Worm (Caenorhabditis elegans) whole organism, L3 larva: ENCODE measurements around the gene C06H5.8.
A peak's percentile ranks its signal among the peaks of the same experiment; 100 is the strongest.
"Not testable (repeated sequence)": the region's sequence is repeated elsewhere in the genome, so short reads cannot be mapped to it uniquely, and the experiment has no call there.

Experiments
- R02D3.7 ChIP-seq: fragments of 150-350 bp; optimal IDR thresholded peaks from 2 replicates; lab custom pipeline; 2014; ENCODE audit warnings: missing biosample characterization, missing genetic modification characterization
- aly-2 ChIP-seq: fragments of 150-350 bp; optimal IDR thresholded peaks from 2 replicates; lab custom pipeline; 2014; ENCODE audit warnings: missing biosample characterization, missing genetic modification characterization
- ama-1 ChIP-seq: fragments of 150-350 bp; optimal IDR thresholded peaks from 2 replicates; lab custom pipeline; 2018
- ceh-28 ChIP-seq: fragments of 150-350 bp; optimal IDR thresholded peaks from 2 replicates; lab custom pipeline; 2014; ENCODE audit warnings: missing biosample characterization, missing genetic modification reagents, missing genetic modification characterization
- ceh-9 ChIP-seq: sonication (generic microtip); optimal IDR thresholded peaks from 2 replicates; lab custom pipeline; 2018; ENCODE audit warnings: missing biosample characterization, missing genetic modification characterization
- daf-12 ChIP-seq: fragments of 150-350 bp; optimal IDR thresholded peaks from 2 replicates; lab custom pipeline; 2014; ENCODE audit warnings: missing biosample characterization, missing genetic modification reagents, missing genetic modification characterization
- egl-5 ChIP-seq: fragments of 150-350 bp; optimal IDR thresholded peaks from 2 replicates; lab custom pipeline; 2017; ENCODE audit warnings: missing biosample characterization, missing genetic modification reagents, missing genetic modification characterization, inconsistent platforms
- elt-1 ChIP-seq: fragments of 150-350 bp; optimal IDR thresholded peaks from 2 replicates; lab custom pipeline; 2014; ENCODE audit warnings: missing biosample characterization, missing genetic modification characterization
- elt-2 ChIP-seq: sonication (generic microtip); optimal IDR thresholded peaks from 2 replicates; lab custom pipeline; 2016; ENCODE audit warnings: missing genetic modification reagents, mild to moderate bottlenecking, missing genetic modification characterization, missing compliant biosample characterization
- elt-3 ChIP-seq, 3 experiments: fragments of 150-350 bp in 1 of 3; sonication (generic microtip) in 2 of 3; optimal IDR thresholded peaks; 2 replicates in 2 of 3; 4 replicates in 1 of 3; lab custom pipeline; 2014 to 2017; ENCODE audit warnings: missing biosample characterization in 3 of 3, missing genetic modification characterization in 3 of 3
- eor-1 ChIP-seq, 2 experiments: fragments of 150-350 bp; optimal IDR thresholded peaks; 2 replicates each; lab custom pipeline; 2014 to 2018; ENCODE audit warnings: missing biosample characterization in 2 of 2, missing genetic modification characterization in 2 of 2
- fkh-10 ChIP-seq: sonication (generic microtip); optimal IDR thresholded peaks from 2 replicates; lab custom pipeline; 2017; ENCODE audit warnings: missing biosample characterization, missing genetic modification reagents, missing genetic modification characterization
- fkh-2 ChIP-seq: fragments of 150-350 bp; optimal IDR thresholded peaks from 2 replicates; lab custom pipeline; 2014; ENCODE audit warnings: missing biosample characterization, missing genetic modification reagents, missing genetic modification characterization
- fos-1 ChIP-seq: fragments of 150-350 bp; optimal IDR thresholded peaks from 2 replicates; lab custom pipeline; 2014; ENCODE audit warnings: missing biosample characterization, missing genetic modification characterization
- hmg-11 ChIP-seq: sonication (generic microtip); optimal IDR thresholded peaks from 2 replicates; lab custom pipeline; 2016; ENCODE audit warnings: missing genetic modification characterization, missing compliant biosample characterization
- jun-1 ChIP-seq: fragments of 150-350 bp; optimal IDR thresholded peaks from 2 replicates; lab custom pipeline; 2014; ENCODE audit warnings: missing biosample characterization, missing genetic modification reagents, missing genetic modification characterization
- lin-15B ChIP-seq: fragments of 150-350 bp; optimal IDR thresholded peaks from 2 replicates; lab custom pipeline; 2014; ENCODE audit warnings: missing biosample characterization, missing genetic modification characterization
- lin-39 ChIP-seq: fragments of 150-350 bp; optimal IDR thresholded peaks from 2 replicates; lab custom pipeline; 2018; ENCODE audit warnings: missing biosample characterization, missing genetic modification reagents, missing genetic modification characterization
- lsy-12 ChIP-seq: sonication (generic microtip); optimal IDR thresholded peaks from 2 replicates; lab custom pipeline; 2016; ENCODE audit warnings: mild to moderate bottlenecking, missing genetic modification characterization, missing compliant biosample characterization
- mdl-1 ChIP-seq: fragments of 150-350 bp; optimal IDR thresholded peaks from 2 replicates; lab custom pipeline; 2014; ENCODE audit warnings: missing biosample characterization, missing genetic modification characterization
- mml-1 ChIP-seq: fragments of 150-350 bp; sonication (generic microtip); optimal IDR thresholded peaks from 3 replicates; lab custom pipeline; 2014; ENCODE audit warnings: missing biosample characterization, missing genetic modification characterization
- nfya-1 ChIP-seq: sonication (generic microtip); optimal IDR thresholded peaks from 2 replicates; lab custom pipeline; 2017; ENCODE audit warnings: missing genetic modification characterization, mild to moderate bottlenecking, missing compliant biosample characterization, antibody characterized with exemption, moderate library complexity; ENCODE audit not compliant: insufficient read depth
- nhr-11 ChIP-seq: fragments of 150-350 bp; optimal IDR thresholded peaks from 2 replicates; lab custom pipeline; 2014; ENCODE audit warnings: missing biosample characterization, missing genetic modification characterization
- nhr-23 ChIP-seq: fragments of 150-350 bp; optimal IDR thresholded peaks from 2 replicates; lab custom pipeline; 2014; ENCODE audit warnings: missing biosample characterization, missing genetic modification reagents, missing genetic modification characterization
- nhr-25 ChIP-seq: sonication (generic microtip); optimal IDR thresholded peaks from 2 replicates; lab custom pipeline; 2017; ENCODE audit warnings: missing biosample characterization, missing genetic modification characterization
- nhr-28 ChIP-seq: fragments of 150-350 bp; optimal IDR thresholded peaks from 2 replicates; lab custom pipeline; 2014; ENCODE audit warnings: missing biosample characterization, missing genetic modification characterization
- nhr-43 ChIP-seq: sonication (generic microtip); optimal IDR thresholded peaks from 2 replicates; lab custom pipeline; 2016; ENCODE audit warnings: mild to moderate bottlenecking, missing genetic modification characterization, missing compliant biosample characterization; ENCODE audit not compliant: poor library complexity, severe bottlenecking
- nhr-67 ChIP-seq: fragments of 150-350 bp; optimal IDR thresholded peaks from 2 replicates; lab custom pipeline; 2014; ENCODE audit warnings: missing biosample characterization, missing genetic modification characterization
- nhr-76 ChIP-seq: fragments of 150-350 bp; sonication (generic microtip); optimal IDR thresholded peaks from 5 replicates; lab custom pipeline; 2014; ENCODE audit warnings: missing biosample characterization, missing genetic modification characterization
- nhr-77 ChIP-seq: fragments of 150-350 bp; optimal IDR thresholded peaks from 2 replicates; lab custom pipeline; 2014; ENCODE audit warnings: missing biosample characterization, missing genetic modification characterization
- pha-4 ChIP-seq: fragments of 150-350 bp; optimal IDR thresholded peaks from 2 replicates; lab custom pipeline; 2014; ENCODE audit warnings: missing biosample characterization, missing genetic modification reagents, missing genetic modification characterization
- pqm-1 ChIP-seq: fragments of 150-350 bp; optimal IDR thresholded peaks from 2 replicates; lab custom pipeline; 2017; ENCODE audit warnings: missing biosample characterization, missing genetic modification characterization, inconsistent platforms
- sea-2 ChIP-seq: fragments of 150-350 bp; sonication (generic microtip); optimal IDR thresholded peaks from 4 replicates; lab custom pipeline; 2014; ENCODE audit warnings: missing biosample characterization, missing genetic modification reagents, missing genetic modification characterization
- skn-1 ChIP-seq: fragments of 150-350 bp; optimal IDR thresholded peaks from 2 replicates; lab custom pipeline; 2014; ENCODE audit warnings: missing biosample characterization, missing genetic modification characterization
- unc-39 ChIP-seq: sonication (generic microtip); optimal IDR thresholded peaks from 4 replicates; lab custom pipeline; 2017; ENCODE audit warnings: missing biosample characterization, missing genetic modification characterization
- ztf-11 ChIP-seq: fragments of 150-350 bp; optimal IDR thresholded peaks from 2 replicates; lab custom pipeline; 2014; ENCODE audit warnings: missing biosample characterization, missing genetic modification characterization
- ztf-4 ChIP-seq: fragments of 150-350 bp; optimal IDR thresholded peaks from 2 replicates; lab custom pipeline; 2014; ENCODE audit warnings: missing biosample characterization, missing genetic modification characterization

Gene C06H5.8

DNA sequence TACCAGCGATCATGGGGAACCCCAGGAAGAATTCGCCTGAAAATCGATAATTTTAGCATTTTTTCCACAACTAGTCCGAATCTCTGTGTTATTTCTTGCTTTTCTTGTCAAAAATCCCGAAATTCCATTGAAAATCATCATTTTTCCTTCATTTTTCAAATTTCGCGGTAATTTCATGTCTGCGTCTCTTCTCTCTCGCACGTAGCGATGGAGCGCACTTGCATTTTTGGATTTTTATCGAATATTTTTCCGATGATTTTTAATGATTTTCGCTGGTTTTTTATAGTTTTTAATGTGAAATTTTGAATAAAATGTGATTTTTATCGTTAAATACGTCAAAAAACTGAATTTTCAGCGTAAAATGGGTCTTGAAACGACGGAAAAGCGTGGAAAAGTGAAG is 2.6 kb downstream of the C06H5.8 start, which contains the start of gene E01B7.2 (continued):
- TF ChIP-seq nhr-76 (no peak), ama-1 (lab: Kevin White, UChicago) (no peak), hmg-11 (peak; percentile 48), lin-15B (peak; percentile 82), sea-2 (GFP tag; lab: Kevin White, UChicago) (no peak), nhr-25 (tag; lab: Kevin White, UChicago) (peak; percentile 47), skn-1 (tag; lab: Kevin White, UChicago) (peak; percentile 96), pqm-1 (no peak), elt-1 (no peak)

ce11 chrV:17924095-17925000 is 5.5 kb downstream of the C06H5.8 start, which contains the start of gene usp-50:
usp-50 (plus strand) TSS chrV:17924916.
- not testable (repeated sequence) for TF ChIP-seq nhr-23; pha-4 (tag; lab: Kevin White, UChicago); aly-2 (tag; lab: Kevin White, UChicago)

ce11 chrV:17928128-17928527 is 9.3 kb downstream of the C06H5.8 start:
- TF ChIP-seq elt-3 (tag; optimal IDR thresholded peaks at IDR 0.05; lab: Kevin White, UChicago): no peak
- TF ChIP-seq egl-5 (tag; lab: Kevin White, UChicago): no peak
- no peak for TF ChIP-seq nhr-77 (tag; lab: Kevin White, UChicago)
- no peak for TF ChIP-seq ceh-9 (tag; lab: Kevin White, UChicago)
- no peak for TF ChIP-seq daf-12
- TF ChIP-seq fkh-2 (tag; lab: Kevin White, UChicago): no peak
- no peak for TF ChIP-seq elt-2

- TF ChIP-seq mml-1 (tag; lab: Kevin White, UChicago) (no peak), ztf-4 (tag; lab: Kevin White, UChicago) (no peak), nhr-23 (no peak), nhr-43 (no peak)
Measured at ce11 chrV:17931795-17932194, 13.0 kb downstream of the C06H5.8 start.

DNA sequence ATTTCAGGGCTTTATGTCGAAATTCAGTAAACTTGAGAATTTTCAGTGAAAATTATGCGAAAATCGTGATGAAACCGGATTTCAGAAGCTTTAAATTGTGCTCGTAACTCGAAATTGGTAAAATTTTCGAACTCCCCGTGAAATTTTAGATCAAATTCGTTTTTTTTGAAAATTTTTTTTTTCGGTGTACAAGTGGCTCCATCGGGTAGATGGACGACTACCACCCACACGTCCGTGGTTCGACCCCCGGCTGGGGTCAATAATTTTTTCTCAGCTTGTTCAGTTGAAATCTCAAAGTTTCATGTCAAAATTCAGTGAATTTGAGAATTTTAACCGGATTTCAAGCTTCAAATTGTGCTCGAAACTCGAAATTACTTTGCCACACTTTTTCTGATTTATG is 17.0 kb downstream of the C06H5.8 start:
- TF ChIP-seq eor-1 (tag; optimal IDR thresholded peaks at IDR 0.05; lab: Kevin White, UChicago) (no peak), lin-39 (no peak), jun-1 (tag; lab: Kevin White, UChicago) (no peak), aly-2 (tag; lab: Kevin White, UChicago) (no peak), ceh-28 (tag; lab: Kevin White, UChicago) (no peak), elt-1 (no peak), unc-39 (tag; lab: Kevin White, UChicago) (no peak), skn-1 (tag; lab: Kevin White, UChicago) (no peak), elt-2 (no peak), mdl-1 (tag; lab: Kevin White, UChicago) (no peak)
- TF ChIP-seq, all 47 proteins: peak for 0

ce11 chrV:17938978-17939377 is 20.2 kb downstream of the C06H5.8 start:
- TF ChIP-seq elt-1 (no peak), lin-15B (no peak), aly-2 (tag; lab: Kevin White, UChicago) (no peak), nhr-11 (no peak), fos-1 (tag; lab: Kevin White, UChicago) (no peak), eor-1 (tag; optimal IDR thresholded peaks at IDR 0.05; lab: Kevin White, UChicago) (no peak), ztf-11 (tag; lab: Kevin White, UChicago) (no peak), lsy-12 (tag; lab: Kevin White, UChicago) (no peak), elt-2 (no peak), nfya-1 (no peak), R02D3.7 (tag; lab: Kevin White, UChicago) (no peak), nhr-28 (tag; lab: Kevin White, UChicago) (no peak), nhr-67 (no peak), elt-3 (tag; optimal IDR thresholded peaks at IDR 0.05; lab: Kevin White, UChicago) (no peak), fkh-10 (no peak)
